Worm (Caenorhabditis elegans): ENCODE results near the gene fbxa-94.

The fbxa-94 gene

ce11 chrV:15602253-15602652 is 29.5 kb downstream of the fbxa-94 start, which contains the start of gene fbxa-152:
Gene fbxa-152, minus strand, starts transcription at chrV:15602353.
- TF ChIP-seq dpl-1 (GFP tag; optimal IDR thresholded peaks at IDR 0.05) (no peak), ceh-79 (tag; optimal IDR thresholded peaks at IDR 0.05) (no peak), madf-8 (GFP tag; conservative IDR thresholded peaks at IDR 0.05) (no peak), attf-6 (GFP tag; IDR thresholded peaks at IDR 0.05) (no peak), hsf-1 (GFP tag; IDR thresholded peaks at IDR 0.05) (no peak), ztf-25 (GFP tag; IDR thresholded peaks at IDR 0.05) (no peak), snpc-3.4 (tag; optimal IDR thresholded peaks at IDR 0.05) (no peak), nfya-2 (GFP tag; IDR thresholded peaks at IDR 0.05) (no peak), ekl-4 (GFP tag; IDR thresholded peaks at IDR 0.05) (no peak), lin-35 (GFP tag; optimal IDR thresholded peaks at IDR 0.05) (no peak), F55B11.4 (tag; optimal IDR thresholded peaks at IDR 0.05; ENCODE audit: borderline replicate concordance, insufficient read depth) (no peak), unc-62 (GFP tag; optimal IDR thresholded peaks at IDR 0.05) (no peak)

ce11 chrV:15605045-15605444 is 32.3 kb downstream of the fbxa-94 start, which contains the start of gene fbxa-154:
Gene fbxa-154, minus strand, starts transcription at chrV:15605145.
- TF ChIP-seq ztf-26 (tag; optimal IDR thresholded peaks at IDR 0.05) (no peak), ceh-27 (GFP tag; optimal IDR thresholded peaks at IDR 0.05) (no peak), xnd-1 (tag; optimal IDR thresholded peaks at IDR 0.05) (no peak), ztf-22 (GFP tag; optimal IDR thresholded peaks at IDR 0.05) (no peak), lin-26 (GFP tag; IDR thresholded peaks at IDR 0.05) (no peak), ztf-3 (GFP tag; optimal IDR thresholded peaks at IDR 0.05) (no peak), somi-1 (GFP tag; optimal IDR thresholded peaks at IDR 0.05) (no peak), rpc-1 (optimal IDR thresholded peaks at IDR 0.05) (no peak), rpc-1 (tag; optimal IDR thresholded peaks at IDR 0.05) (no peak), F57A8.1 (GFP tag; optimal IDR thresholded peaks at IDR 0.05) (no peak), F37B4.10 (GFP tag; IDR thresholded peaks at IDR 0.05) (no peak), mel-28 (tag; optimal IDR thresholded peaks at IDR 0.05; ENCODE audit: borderline replicate concordance) (no peak), ztf-25 (GFP tag; IDR thresholded peaks at IDR 0.05) (no peak), Y53F4B.3 (GFP tag; IDR thresholded peaks at IDR 0.05) (no peak), tlf-1 (GFP tag; optimal IDR thresholded peaks at IDR 0.05) (no peak), Y67H2A.10 (GFP tag; conservative IDR thresholded peaks at IDR 0.05) (no peak), ZK185.1 (tag; optimal IDR thresholded peaks at IDR 0.05; ENCODE audit: poor library complexity, severe bottlenecking) (no peak), let-526 (GFP tag; IDR thresholded peaks at IDR 0.05) (no peak), lsy-27 (tag; optimal IDR thresholded peaks at IDR 0.05; ENCODE audit: borderline replicate concordance, insufficient read depth) (no peak), lir-1 (GFP tag; conservative IDR thresholded peaks at IDR 0.05) (no peak)

DNA sequence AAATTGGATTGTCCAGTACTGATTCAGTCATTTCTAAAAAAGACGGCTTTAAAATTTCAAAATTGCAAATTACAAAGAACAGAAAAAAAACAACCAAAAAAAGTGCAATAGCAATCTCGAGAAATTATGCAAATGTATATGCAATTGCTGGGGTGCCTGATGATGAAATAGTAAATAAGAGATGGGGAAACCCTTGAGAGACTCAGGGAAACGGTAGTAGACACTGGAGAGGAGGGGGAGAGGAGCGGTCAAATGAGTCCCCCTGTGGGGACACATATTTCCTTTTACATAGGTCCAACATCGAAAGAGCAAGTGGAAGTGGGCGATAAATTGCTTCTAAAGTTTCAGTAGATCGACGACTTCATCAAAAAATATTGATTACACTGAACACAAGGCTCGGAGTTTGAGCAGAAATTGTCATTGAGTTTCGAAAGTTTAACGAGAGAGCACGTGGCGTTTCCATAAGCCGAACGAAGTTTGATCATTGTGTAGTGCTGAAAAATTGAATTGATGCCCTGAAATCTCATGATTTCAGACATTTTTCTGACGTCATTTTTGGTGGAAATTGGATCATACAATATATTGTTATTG is 37.7 kb downstream of the fbxa-94 start, which contains the start of the genes fbxa-153 and str-12:
Gene fbxa-153 (minus strand): TSS at position 35 of the 591 bp plus-strand sequence.
Gene str-12 (plus strand): TSS at position 541 of the 591 bp plus-strand sequence.
- TF ChIP-seq hmg-1.2 (GFP tag; IDR thresholded peaks at IDR 0.05) (peak; percentile 23; the same call in 1 of the 2 replicates), unc-62 (GFP tag; optimal IDR thresholded peaks at IDR 0.05) (no peak), lsl-1 (GFP tag; optimal IDR thresholded peaks at IDR 0.05) (no peak), K12H6.12 (tag; optimal IDR thresholded peaks at IDR 0.05) (no peak)

DNA sequence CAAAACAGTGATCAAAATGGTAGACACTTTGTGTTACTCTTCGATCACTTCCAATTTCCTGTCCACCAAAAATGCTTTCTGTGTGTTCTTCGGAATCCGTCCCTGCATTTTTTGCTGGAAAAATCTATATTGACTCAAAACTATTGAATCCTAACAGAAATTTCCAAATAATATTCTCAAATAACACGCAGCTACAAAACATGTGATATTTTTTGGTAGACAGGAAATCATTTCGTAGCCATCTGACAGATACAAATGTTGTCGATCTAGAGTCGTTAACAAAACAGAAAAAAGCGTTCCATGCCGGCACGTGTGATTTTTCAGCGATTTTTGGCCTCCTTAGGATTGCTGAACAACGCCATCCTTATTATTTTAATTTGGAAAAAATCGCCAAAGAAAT is 40.2 kb downstream of the fbxa-94 start, which contains the start of gene str-263:
Gene str-263 (plus strand): TSS at position 301 of the 400 bp plus-strand sequence.
- TF ChIP-seq lag-1 (GFP tag; IDR thresholded peaks at IDR 0.05) = no peak
- TF ChIP-seq dpl-1 (GFP tag; optimal IDR thresholded peaks at IDR 0.05) = no peak
- TF ChIP-seq aptf-3 (GFP tag; IDR thresholded peaks at IDR 0.05) = no peak
- no peak for TF ChIP-seq hmg-1.2 (GFP tag; IDR thresholded peaks at IDR 0.05)
- no peak for TF ChIP-seq xnd-1 (tag; optimal IDR thresholded peaks at IDR 0.05)
- no peak for TF ChIP-seq F57C9.4 (tag; optimal IDR thresholded peaks at IDR 0.05)
- TF ChIP-seq F22D6.2 (tag; optimal IDR thresholded peaks at IDR 0.05) = no peak
- no peak for TF ChIP-seq ceh-27 (GFP tag; optimal IDR thresholded peaks at IDR 0.05)
